Fruit fly (Drosophila melanogaster) whole organism, prepupa: ENCODE data around the gene CG33322.

Experiments used
- CG10631 ChIP-seq: fragments of 200-800 bp; sonication (Bioruptor generic); optimal IDR thresholded peaks from 2 replicates; lab custom pipeline; 2016; ENCODE audit warnings: missing biosample characterization, missing genetic modification characterization
- CG10669 ChIP-seq: fragments of 200-800 bp; sonication (Bioruptor generic); optimal IDR thresholded peaks from 3 replicates; lab custom pipeline; 2018; ENCODE audit warnings: missing biosample characterization, mild to moderate bottlenecking, missing genetic modification characterization, moderate library complexity
- CG11294 ChIP-seq: fragments of 200-800 bp; sonication (Bioruptor generic); IDR thresholded peaks from 2 replicates; pipeline ENCODE4 v1.3.6; 2022; ENCODE audit warnings: missing biosample characterization, missing genetic modification characterization
- CG15336 ChIP-seq: fragments of 200-800 bp; sonication (Bioruptor generic); IDR thresholded peaks from 2 replicates; pipeline ENCODE4 v1.3.6; 2022; ENCODE audit warnings: missing biosample characterization, missing genetic modification characterization
- CG1621 ChIP-seq: fragments of 200-800 bp; sonication (Bioruptor generic); optimal IDR thresholded peaks from 3 replicates; lab custom pipeline; 2018; ENCODE audit warnings: missing biosample characterization, mild to moderate bottlenecking, missing genetic modification characterization
- CG3032 ChIP-seq: fragments of 200-800 bp; optimal IDR thresholded peaks from 2 replicates; lab custom pipeline; 2019; ENCODE audit warnings: missing biosample characterization, mild to moderate bottlenecking, missing genetic modification characterization, moderate library complexity
- CG31627 ChIP-seq: fragments of 200-800 bp; sonication (Bioruptor generic); optimal IDR thresholded peaks from 3 replicates; lab custom pipeline; 2016; ENCODE audit warnings: missing biosample characterization, missing genetic modification characterization
- CG34406 ChIP-seq: fragments of 200-800 bp; sonication (Bioruptor generic); optimal IDR thresholded peaks from 3 replicates; lab custom pipeline; 2016; ENCODE audit warnings: missing biosample characterization, missing genetic modification characterization
- CG3919 ChIP-seq: fragments of 200-800 bp; sonication (Bioruptor generic); optimal IDR thresholded peaks from 3 replicates; lab custom pipeline; 2016; ENCODE audit warnings: missing biosample characterization, missing genetic modification characterization
- CG4318 ChIP-seq: fragments of 200-800 bp; sonication (Bioruptor generic); optimal IDR thresholded peaks from 3 replicates; lab custom pipeline; 2017; ENCODE audit warnings: missing biosample characterization, mild to moderate bottlenecking, missing genetic modification characterization
- CG6163 ChIP-seq: fragments of 200-800 bp; sonication (Bioruptor generic); IDR thresholded peaks from 3 replicates; pipeline ENCODE4 v1.3.6; 2022; ENCODE audit warnings: missing biosample characterization, missing genetic modification characterization
- CG6276 ChIP-seq: fragments of 200-800 bp; sonication (Bioruptor generic); optimal IDR thresholded peaks from 2 replicates; lab custom pipeline; 2017; ENCODE audit warnings: missing biosample characterization, mild to moderate bottlenecking, missing genetic modification characterization
- CG6792 ChIP-seq: fragments of 200-800 bp; sonication (Bioruptor generic); optimal IDR thresholded peaks from 3 replicates; lab custom pipeline; 2016; ENCODE audit warnings: missing biosample characterization, missing genetic modification characterization
- CG6808 ChIP-seq: fragments of 200-800 bp; sonication (Bioruptor generic); optimal IDR thresholded peaks from 3 replicates; lab custom pipeline; 2017; ENCODE audit warnings: missing biosample characterization, missing genetic modification characterization, mild to moderate bottlenecking, moderate library complexity, missing genetic modification reagents
- CG6854 ChIP-seq: fragments of 200-800 bp; sonication (Bioruptor generic); optimal IDR thresholded peaks from 2 replicates; lab custom pipeline; 2017; ENCODE audit warnings: missing biosample characterization, mild to moderate bottlenecking, missing genetic modification characterization
- CG7368 ChIP-seq: fragments of 200-800 bp; sonication (Bioruptor generic); optimal IDR thresholded peaks from 3 replicates; lab custom pipeline; 2016; ENCODE audit warnings: missing biosample characterization, missing genetic modification characterization
- CG8119 ChIP-seq: fragments of 200-800 bp; sonication (Bioruptor generic); IDR thresholded peaks from 3 replicates; pipeline ENCODE4 v1.3.6; 2022; ENCODE audit warnings: missing biosample characterization, missing genetic modification characterization
- CG8319 ChIP-seq: fragments of 200-800 bp; sonication (Bioruptor generic); optimal IDR thresholded peaks from 3 replicates; lab custom pipeline; 2016; ENCODE audit warnings: missing biosample characterization, missing genetic modification characterization
- CG9139 ChIP-seq: fragments of 200-800 bp; sonication (Bioruptor generic); optimal IDR thresholded peaks from 3 replicates; lab custom pipeline; 2017; ENCODE audit warnings: missing biosample characterization, mild to moderate bottlenecking, missing genetic modification characterization
- Eip78C ChIP-seq: fragments of 200-800 bp; sonication (Bioruptor generic); peaks from one replicate; lab custom pipeline; 2016; ENCODE audit warnings: missing biosample characterization, missing genetic modification characterization
- Ets96B ChIP-seq: fragments of 200-800 bp; optimal IDR thresholded peaks from 2 replicates; lab custom pipeline; 2019; ENCODE audit warnings: missing biosample characterization, mild to moderate bottlenecking, missing genetic modification characterization, moderate library complexity
- Gug ChIP-seq: fragments of 200-800 bp; sonication (Bioruptor generic); IDR thresholded peaks from 2 replicates; pipeline ENCODE4 v1.3.6; 2022; ENCODE audit warnings: missing biosample characterization, missing genetic modification characterization
- Hr38 ChIP-seq: sonication (Bioruptor generic); optimal IDR thresholded peaks from 2 replicates; lab custom pipeline; 2016; ENCODE audit warnings: missing biosample characterization, missing genetic modification characterization
- Hr4 ChIP-seq: fragments of 200-800 bp; sonication (Bioruptor generic); optimal IDR thresholded peaks from 3 replicates; lab custom pipeline; 2016; ENCODE audit warnings: missing biosample characterization, missing genetic modification characterization
- Lpt ChIP-seq: fragments of 200-800 bp; sonication (Bioruptor generic); optimal IDR thresholded peaks from 3 replicates; lab custom pipeline; 2016; ENCODE audit warnings: missing biosample characterization, missing genetic modification characterization
- OdsH ChIP-seq: fragments of 200-800 bp; sonication (Bioruptor generic); optimal IDR thresholded peaks from 3 replicates; lab custom pipeline; 2016; ENCODE audit warnings: missing biosample characterization, missing genetic modification characterization
- Smox ChIP-seq: fragments of 200-800 bp; sonication (Bioruptor generic); optimal IDR thresholded peaks from 3 replicates; lab custom pipeline; 2016; ENCODE audit warnings: missing biosample characterization, missing genetic modification characterization
- Sox102F ChIP-seq: fragments of 200-800 bp; sonication (Bioruptor generic); optimal IDR thresholded peaks from 2 replicates; lab custom pipeline; 2016; ENCODE audit warnings: missing biosample characterization, mild to moderate bottlenecking, missing genetic modification characterization
- achi ChIP-seq: fragments of 200-800 bp; sonication (Bioruptor generic); optimal IDR thresholded peaks from 3 replicates; lab custom pipeline; 2016; ENCODE audit warnings: missing biosample characterization, missing genetic modification characterization
- acj6 ChIP-seq: fragments of 200-800 bp; sonication (Bioruptor generic); optimal IDR thresholded peaks from 3 replicates; lab custom pipeline; 2016; ENCODE audit warnings: missing biosample characterization, missing genetic modification characterization
- cyc ChIP-seq: fragments of 200-800 bp; sonication (Bioruptor generic); optimal IDR thresholded peaks from 3 replicates; lab custom pipeline; 2016; ENCODE audit warnings: missing biosample characterization, missing genetic modification characterization
- dac ChIP-seq: fragments of 200-800 bp; sonication (Bioruptor generic); optimal IDR thresholded peaks from 2 replicates; lab custom pipeline; 2017; ENCODE audit warnings: missing biosample characterization, mild to moderate bottlenecking, missing genetic modification characterization
- dsx ChIP-seq: fragments of 200-800 bp; optimal IDR thresholded peaks from 3 replicates; lab custom pipeline; 2019; ENCODE audit warnings: missing biosample characterization, mild to moderate bottlenecking, missing genetic modification characterization, moderate library complexity; ENCODE audit not compliant: poor library complexity, severe bottlenecking
- fd59A ChIP-seq: fragments of 200-800 bp; sonication (Bioruptor generic); optimal IDR thresholded peaks from 2 replicates; lab custom pipeline; 2017; ENCODE audit warnings: missing biosample characterization, mild to moderate bottlenecking, missing genetic modification characterization, missing genetic modification reagents
- fd85E ChIP-seq: fragments of 200-800 bp; sonication (Bioruptor generic); optimal IDR thresholded peaks from 3 replicates; lab custom pipeline; 2016; ENCODE audit warnings: missing biosample characterization, missing genetic modification characterization
- fkh ChIP-seq: fragments of 200-800 bp; sonication (Bioruptor generic); optimal IDR thresholded peaks from 3 replicates; lab custom pipeline; 2017; ENCODE audit warnings: missing biosample characterization, mild to moderate bottlenecking, missing genetic modification characterization, moderate library complexity
- lz ChIP-seq: fragments of 200-800 bp; sonication (Bioruptor generic); optimal IDR thresholded peaks from 3 replicates; lab custom pipeline; 2016; ENCODE audit warnings: missing biosample characterization, missing genetic modification characterization
- net ChIP-seq: fragments of 200-800 bp; sonication (Bioruptor generic); optimal IDR thresholded peaks from 3 replicates; lab custom pipeline; 2016; ENCODE audit warnings: missing biosample characterization, missing genetic modification characterization
- pdm3 ChIP-seq: fragments of 200-800 bp; sonication (Bioruptor generic); optimal IDR thresholded peaks from 3 replicates; lab custom pipeline; 2016; ENCODE audit warnings: missing biosample characterization, missing genetic modification characterization
- salr ChIP-seq, 2 experiments: fragments of 200-800 bp; sonication (Bioruptor generic); optimal IDR thresholded peaks; 3 replicates each; lab custom pipeline; 2016 to 2018; ENCODE audit warnings: missing biosample characterization in 2 of 2, missing genetic modification characterization in 2 of 2, mild to moderate bottlenecking in 1 of 2
- ss ChIP-seq, 2 experiments: fragments of 200-800 bp; sonication (Bioruptor generic); optimal IDR thresholded peaks; 2 replicates in 1 of 2; 3 replicates in 1 of 2; lab custom pipeline; 2017 to 2018; ENCODE audit warnings: mild to moderate bottlenecking in 2 of 2, missing biosample characterization in 2 of 2, missing genetic modification characterization in 2 of 2, moderate library complexity in 1 of 2
- svp ChIP-seq: fragments of 200-800 bp; sonication (Bioruptor generic); peaks from one replicate; lab custom pipeline; 2016; ENCODE audit warnings: missing biosample characterization, missing genetic modification characterization
- topi ChIP-seq: fragments of 200-800 bp; sonication (Bioruptor generic); optimal IDR thresholded peaks from 3 replicates; lab custom pipeline; 2016; ENCODE audit warnings: missing biosample characterization, missing genetic modification characterization
- vri ChIP-seq: fragments of 200-800 bp; sonication (Bioruptor generic); optimal IDR thresholded peaks from 3 replicates; lab custom pipeline; 2016; ENCODE audit warnings: missing biosample characterization, mild to moderate bottlenecking, missing genetic modification characterization

CG33322 gene

DNA sequence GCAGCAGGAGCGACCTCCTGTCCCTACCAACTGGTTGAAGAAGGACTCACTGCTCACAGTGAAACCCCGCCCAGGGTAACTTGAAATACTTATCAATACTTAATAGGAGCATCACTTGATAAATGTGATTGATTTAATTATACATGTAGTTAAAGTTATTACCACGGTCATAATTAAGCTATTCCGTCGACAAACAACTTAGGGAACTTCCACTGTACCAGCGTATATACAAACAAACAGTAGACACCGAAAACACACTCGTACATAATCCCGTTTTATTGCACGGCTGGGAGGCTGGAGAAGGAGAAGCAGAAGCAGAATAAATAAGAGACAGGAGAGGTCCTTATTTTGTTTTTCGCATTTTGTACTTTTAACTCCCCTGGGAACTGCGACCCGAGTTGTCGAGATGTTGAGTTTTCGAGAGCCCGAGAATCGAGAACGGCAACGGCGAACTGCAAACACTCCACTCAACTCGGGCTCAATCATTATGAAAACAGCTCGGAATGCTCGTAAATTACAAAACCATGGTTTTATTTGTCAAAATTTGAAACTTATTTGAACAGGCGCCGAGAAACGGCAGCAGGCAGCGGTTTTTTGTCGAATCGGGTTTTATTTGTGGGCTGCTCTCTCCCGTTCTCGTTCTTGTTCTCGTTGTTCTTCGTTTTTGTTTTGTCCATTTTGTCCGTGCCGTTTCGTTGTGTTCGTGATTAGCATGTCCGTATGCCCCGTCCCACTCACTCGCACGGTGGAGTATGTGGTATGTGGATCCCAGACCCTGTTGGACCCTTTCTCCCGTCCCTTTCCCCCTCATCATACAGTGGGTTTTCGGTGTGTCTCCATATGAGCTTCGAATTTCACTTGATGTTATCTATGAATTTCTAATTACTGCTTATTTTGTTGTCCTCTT, 15.8 kb downstream of the CG33322 start (continued):
- peak; percentile 97 for TF ChIP-seq CG10669 (GFP tag; lab: Kevin White, UChicago)
- peak; percentile 97 for TF ChIP-seq CG3919 (GFP tag; lab: Kevin White, UChicago)
- TF ChIP-seq Lpt (GFP tag; lab: Kevin White, UChicago): peak; percentile 82
- TF ChIP-seq vri (GFP tag; lab: Kevin White, UChicago): peak; percentile 97
- peak; percentile 98 for TF ChIP-seq CG31627 (GFP tag; lab: Kevin White, UChicago)
- peak; percentile 61 for TF ChIP-seq fkh
- peak; percentile 91 for TF ChIP-seq CG6854 (GFP tag; lab: Kevin White, UChicago)
- TF ChIP-seq CG11294 (GFP tag; lab: Robert Waterston, UW): no peak; the same call in 1 of the 2 replicates
- TF ChIP-seq Eip78C (GFP tag; lab: Kevin White, UChicago): peak; percentile 99
- TF ChIP-seq Hr38 (GFP tag; lab: Kevin White, UChicago): no peak
- TF ChIP-seq Hr4: peak; percentile 81
- TF ChIP-seq, all 60 proteins: peak for 58

DNA sequence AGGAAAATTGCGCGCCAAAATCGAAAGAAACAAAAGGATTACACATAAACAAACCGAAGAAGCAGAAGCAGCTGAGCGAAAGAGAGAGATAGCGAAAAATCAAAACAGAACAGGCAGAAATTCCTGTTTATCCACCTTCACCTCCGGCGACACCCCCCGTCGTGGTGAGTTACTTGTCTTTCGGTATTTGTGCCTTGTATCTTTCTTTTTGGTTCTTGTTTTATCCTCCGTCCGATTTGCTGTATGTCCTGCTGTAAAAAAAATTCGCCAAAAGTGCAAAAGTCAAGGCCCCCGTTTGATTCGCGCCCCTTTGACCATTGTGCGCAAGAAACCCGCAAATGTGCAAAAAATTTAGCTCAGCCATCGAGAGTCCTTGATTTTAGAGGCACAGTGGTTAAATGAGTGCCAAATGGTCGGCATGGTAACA, 17.7 kb downstream of the CG33322 start:
- TF ChIP-seq CG6163 (GFP tag; lab: Robert Waterston, UW) (peak; percentile 64; the same call in 2 of the 3 replicates), net (peak; percentile 23), CG1621 (tag; lab: Kevin White, UChicago) (peak; percentile 48), dsx (peak; percentile 4), fd85E (GFP tag; lab: Kevin White, UChicago) (no peak), CG6276 (GFP tag; lab: Kevin White, UChicago) (peak; percentile 12), CG7368 (GFP tag; lab: Kevin White, UChicago) (no peak), ss (GFP tag; optimal IDR thresholded peaks at IDR 0.05; lab: Kevin White, UChicago) (peak; percentile 48 to 62), CG11294 (GFP tag; lab: Robert Waterston, UW) (no peak), pdm3 (GFP tag; lab: Kevin White, UChicago) (peak; percentile 2), CG3919 (GFP tag; lab: Kevin White, UChicago) (no peak), vri (GFP tag; lab: Kevin White, UChicago) (peak; percentile 22), lz (GFP tag; lab: Kevin White, UChicago) (no peak), acj6 (no peak), CG15336 (peak; percentile 25; the same call in 1 of the 2 replicates), CG8119 (no peak), Eip78C (GFP tag; lab: Kevin White, UChicago) (peak; percentile 23), Lpt (GFP tag; lab: Kevin White, UChicago) (peak; percentile 4), CG6854 (GFP tag; lab: Kevin White, UChicago) (peak; percentile 39), Hr4 (no peak), Sox102F (GFP tag; lab: Kevin White, UChicago) (peak; percentile 22), CG9139 (peak; percentile 53), fd59A (GFP tag; lab: Kevin White, UChicago) (no peak), CG4318 (GFP tag; lab: Kevin White, UChicago) (no peak), svp (GFP tag; lab: Kevin White, UChicago) (peak; percentile 55), OdsH (GFP tag; lab: Kevin White, UChicago) (no peak)
- TF ChIP-seq, all 60 proteins: peak for 15

DNA sequence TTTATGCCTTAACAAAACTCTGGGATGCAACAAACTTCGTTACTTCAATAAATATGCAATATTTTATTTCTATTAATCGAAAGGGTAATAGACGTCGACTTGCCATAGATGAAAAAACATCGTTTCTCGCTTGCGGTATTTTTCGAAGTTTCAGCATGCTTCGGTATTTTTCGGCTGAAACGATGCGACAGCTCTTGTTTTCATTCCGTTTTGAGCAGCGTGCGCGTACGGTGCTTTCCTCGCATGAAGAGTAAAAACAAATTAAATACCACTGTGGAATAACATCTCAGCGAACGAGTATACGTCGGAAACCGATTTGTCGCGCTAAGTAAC, 18.6 kb downstream of the CG33322 start, which contains the start of gene CG9328:
Gene CG9328 (plus strand): TSS at position 201 of the 333 bp plus-strand sequence.
- no peak for TF ChIP-seq CG6808
- peak; percentile 50 for TF ChIP-seq CG10631 (GFP tag; lab: Kevin White, UChicago)
- TF ChIP-seq salr (GFP tag; optimal IDR thresholded peaks at IDR 0.05; lab: Kevin White, UChicago): peak in 1 of 2 experiments; percentile 13
- peak; percentile 50 for TF ChIP-seq topi
- peak; percentile 54 for TF ChIP-seq CG31627 (GFP tag; lab: Kevin White, UChicago)
- 0 out of 2 replicates have a peak, but pooled peaks have one; percentile 25 for TF ChIP-seq Gug
- TF ChIP-seq Lpt (GFP tag; lab: Kevin White, UChicago): no peak
- TF ChIP-seq CG34406: peak; percentile 31
- no peak for TF ChIP-seq achi
- TF ChIP-seq acj6: peak; percentile 36
- peak; percentile 22 for TF ChIP-seq CG6792 (GFP tag; lab: Kevin White, UChicago)
- peak; percentile 22; the same call in 1 of the 2 replicates for TF ChIP-seq CG15336
- TF ChIP-seq cyc (GFP tag; lab: Kevin White, UChicago): peak; percentile 42
- TF ChIP-seq Smox (GFP tag; lab: Kevin White, UChicago): peak; percentile 62
- TF ChIP-seq Eip78C (GFP tag; lab: Kevin White, UChicago): peak; percentile 83
- TF ChIP-seq CG9139: peak; percentile 15
- peak; percentile 22 for TF ChIP-seq CG1621 (tag; lab: Kevin White, UChicago)
- TF ChIP-seq Hr4: peak; percentile 47
- peak; percentile 47 for TF ChIP-seq CG3032 (tag; lab: Kevin White, UChicago)
- TF ChIP-seq CG8319 (GFP tag; lab: Kevin White, UChicago): peak; percentile 2
- TF ChIP-seq fd59A (GFP tag; lab: Kevin White, UChicago): no peak
- peak; percentile 50 for TF ChIP-seq OdsH (GFP tag; lab: Kevin White, UChicago)
- TF ChIP-seq dac (GFP tag; lab: Kevin White, UChicago): no peak
- no peak for TF ChIP-seq CG4318 (GFP tag; lab: Kevin White, UChicago)
- peak; percentile 13 for TF ChIP-seq Ets96B (tag; lab: Kevin White, UChicago)
